Worm (Caenorhabditis elegans) whole organism, midembryonic: ENCODE data around the gene F13A2.5.

ENCODE experiments used
- T22C8.4 ChIP-seq: fragments of 200-800 bp; sonication (Bioruptor generic); IDR thresholded peaks from 2 replicates; pipeline ENCODE4 v1.3.6; 2022; ENCODE audit warnings: missing genetic modification characterization, missing compliant biosample characterization
- cog-1 ChIP-seq: sonication (generic microtip); optimal IDR thresholded peaks from 2 replicates; lab custom pipeline; 2016; ENCODE audit warnings: missing genetic modification characterization, missing compliant biosample characterization
- flt-1 ChIP-seq: fragments of 200-800 bp; sonication (Bioruptor generic); IDR thresholded peaks from 2 replicates; pipeline ENCODE4 v1.3.6; 2022; ENCODE audit warnings: missing genetic modification characterization, missing compliant biosample characterization
- klf-2 ChIP-seq: fragments of 200-800 bp; sonication (Bioruptor generic); conservative IDR thresholded peaks from 2 replicates; pipeline ENCODE4 v1.3.6; 2022; ENCODE audit warnings: missing genetic modification reagents, missing genetic modification characterization, missing compliant biosample characterization
- med-1 ChIP-seq: sonication (generic microtip); optimal IDR thresholded peaks from 2 replicates; lab custom pipeline; 2017; ENCODE audit warnings: missing genetic modification characterization, mild to moderate bottlenecking, missing compliant biosample characterization, antibody characterized with exemption, missing genetic modification reagents; ENCODE audit not compliant: insufficient read depth
- ref-1 ChIP-seq: fragments of 200-800 bp; sonication (Bioruptor generic); conservative IDR thresholded peaks from 2 replicates; pipeline ENCODE4 v1.3.6; 2022; ENCODE audit warnings: missing genetic modification reagents, missing genetic modification characterization, missing compliant biosample characterization
- tab-1 ChIP-seq: fragments of 200-800 bp; sonication (Bioruptor generic); IDR thresholded peaks from 2 replicates; pipeline ENCODE4 v1.3.6; 2022; ENCODE audit warnings: missing genetic modification characterization, missing compliant biosample characterization
- ztf-23 ChIP-seq: fragments of 200-800 bp; sonication (Bioruptor generic); IDR thresholded peaks from 2 replicates; pipeline ENCODE4 v1.3.6; 2022; ENCODE audit warnings: missing genetic modification reagents, missing genetic modification characterization, missing compliant biosample characterization
- ztf-29 ChIP-seq: fragments of 200-800 bp; sonication (Bioruptor generic); IDR thresholded peaks from 2 replicates; pipeline ENCODE4 v1.3.6; 2022; ENCODE audit warnings: missing genetic modification reagents, missing genetic modification characterization, missing compliant biosample characterization

Gene F13A2.5

ce11 chrV:4423860-4424401 lies 22.2 kb upstream of the F13A2.5 start, which contains the start of the genes Y47D7A.9 and Y47D7A.19:
Gene Y47D7A.9, minus strand, starts transcription at chrV:4423960.
Gene Y47D7A.19, plus strand, starts transcription at chrV:4424351.
- no peak for TF ChIP-seq flt-1 (GFP tag; lab: Robert Waterston, UW)
- TF ChIP-seq klf-2 (GFP tag; lab: Robert Waterston, UW): no peak
- TF ChIP-seq tab-1 (GFP tag; lab: Robert Waterston, UW): no peak
- TF ChIP-seq ztf-29 (GFP tag; lab: Robert Waterston, UW): no peak

- TF ChIP-seq flt-1 (GFP tag; lab: Robert Waterston, UW) (no peak), klf-2 (GFP tag; lab: Robert Waterston, UW) (no peak), ref-1 (GFP tag; lab: Robert Waterston, UW) (no peak), ztf-23 (GFP tag; lab: Robert Waterston, UW) (no peak), tab-1 (GFP tag; lab: Robert Waterston, UW) (no peak), med-1 (no peak), cog-1 (tag; lab: Kevin White, UChicago) (no peak), T22C8.4 (GFP tag; lab: Robert Waterston, UW) (no peak)
Measured at ce11 chrV:4423087-4423486, 21.3 kb upstream of the F13A2.5 start.

- TF ChIP-seq med-1 (no peak), ztf-23 (GFP tag; lab: Robert Waterston, UW) (no peak), ref-1 (GFP tag; lab: Robert Waterston, UW) (no peak), T22C8.4 (GFP tag; lab: Robert Waterston, UW) (no peak)
Measured at ce11 chrV:4422127-4422526, 20.4 kb upstream of the F13A2.5 start, which contains the start of gene skr-7. Gene skr-7, plus strand, starts transcription at chrV:4422427.

- TF ChIP-seq flt-1 (GFP tag; lab: Robert Waterston, UW) (no peak), T22C8.4 (GFP tag; lab: Robert Waterston, UW) (no peak), cog-1 (tag; lab: Kevin White, UChicago) (no peak), klf-2 (GFP tag; lab: Robert Waterston, UW) (no peak), ref-1 (GFP tag; lab: Robert Waterston, UW) (no peak), tab-1 (GFP tag; lab: Robert Waterston, UW) (no peak), ztf-23 (GFP tag; lab: Robert Waterston, UW) (no peak), ztf-29 (GFP tag; lab: Robert Waterston, UW) (no peak), med-1 (no peak)
Measured at ce11 chrV:4421475-4421874, 19.7 kb upstream of the F13A2.5 start, which contains the start of gene skr-14. Gene skr-14, minus strand, starts transcription at chrV:4421575.

ce11 chrV:4419767-4420322 lies 18.1 kb upstream of the F13A2.5 start, which contains the start of the genes Y47D7A.7 and Y47D7A.2:
Gene Y47D7A.7, minus strand, starts transcription at chrV:4419867.
Gene Y47D7A.2, plus strand, starts transcription at chrV:4420272.
- TF ChIP-seq ztf-23 (GFP tag; lab: Robert Waterston, UW): no peak
- no peak for TF ChIP-seq ref-1 (GFP tag; lab: Robert Waterston, UW)
- no peak for TF ChIP-seq med-1
- TF ChIP-seq T22C8.4 (GFP tag; lab: Robert Waterston, UW): no peak
- no peak for TF ChIP-seq cog-1 (tag; lab: Kevin White, UChicago)
- TF ChIP-seq ztf-29 (GFP tag; lab: Robert Waterston, UW): no peak
- TF ChIP-seq flt-1 (GFP tag; lab: Robert Waterston, UW): no peak
- TF ChIP-seq tab-1 (GFP tag; lab: Robert Waterston, UW): no peak
- no peak for TF ChIP-seq klf-2 (GFP tag; lab: Robert Waterston, UW)

ce11 chrV:4418116-4418515 lies 16.4 kb upstream of the F13A2.5 start, which contains the start of gene Y47D7A.6:
Gene Y47D7A.6, minus strand, starts transcription at chrV:4418216.
- TF ChIP-seq klf-2 (GFP tag; lab: Robert Waterston, UW) (no peak), ztf-29 (GFP tag; lab: Robert Waterston, UW) (no peak), T22C8.4 (GFP tag; lab: Robert Waterston, UW) (no peak), cog-1 (tag; lab: Kevin White, UChicago) (no peak)

- no peak for TF ChIP-seq tab-1 (GFP tag; lab: Robert Waterston, UW)
- no peak for TF ChIP-seq T22C8.4 (GFP tag; lab: Robert Waterston, UW)
- no peak for TF ChIP-seq ref-1 (GFP tag; lab: Robert Waterston, UW)
- no peak for TF ChIP-seq ztf-23 (GFP tag; lab: Robert Waterston, UW)
- TF ChIP-seq med-1: no peak
- no peak for TF ChIP-seq cog-1 (tag; lab: Kevin White, UChicago)
- TF ChIP-seq klf-2 (GFP tag; lab: Robert Waterston, UW): no peak
- TF ChIP-seq flt-1 (GFP tag; lab: Robert Waterston, UW): no peak
- no peak for TF ChIP-seq ztf-29 (GFP tag; lab: Robert Waterston, UW)
Measured at ce11 chrV:4416710-4417109, 14.9 kb upstream of the F13A2.5 start, which contains the start of gene Y47D7A.18. Gene Y47D7A.18, minus strand, starts transcription at chrV:4416810.

- TF ChIP-seq med-1 (no peak), klf-2 (GFP tag; lab: Robert Waterston, UW) (no peak), T22C8.4 (GFP tag; lab: Robert Waterston, UW) (no peak), ztf-23 (GFP tag; lab: Robert Waterston, UW) (no peak), ztf-29 (GFP tag; lab: Robert Waterston, UW) (no peak), cog-1 (tag; lab: Kevin White, UChicago) (no peak), ref-1 (GFP tag; lab: Robert Waterston, UW) (no peak), flt-1 (GFP tag; lab: Robert Waterston, UW) (no peak), tab-1 (GFP tag; lab: Robert Waterston, UW) (no peak)
Measured at ce11 chrV:4414613-4415071, 12.9 kb upstream of the F13A2.5 start, which contains the start of gene grl-5. Gene grl-5, minus strand, starts transcription at chrV:4414663.

ce11 chrV:4411714-4412113 lies 9.9 kb upstream of the F13A2.5 start, which contains the start of gene Y47D7A.17:
Gene Y47D7A.17, minus strand, starts transcription at chrV:4411814.
- TF ChIP-seq klf-2 (GFP tag; lab: Robert Waterston, UW) (no peak), med-1 (no peak), cog-1 (tag; lab: Kevin White, UChicago) (no peak), ztf-23 (GFP tag; lab: Robert Waterston, UW) (no peak), tab-1 (GFP tag; lab: Robert Waterston, UW) (no peak), ref-1 (GFP tag; lab: Robert Waterston, UW) (no peak), T22C8.4 (GFP tag; lab: Robert Waterston, UW) (no peak), flt-1 (GFP tag; lab: Robert Waterston, UW) (no peak), ztf-29 (GFP tag; lab: Robert Waterston, UW) (no peak)
